Fruit fly (Drosophila melanogaster) whole organism, pupa: ENCODE data around the gene Jon99Fii.

Experiments
- CG17806 ChIP-seq: fragments of 200-800 bp; sonication (Bioruptor generic); optimal IDR thresholded peaks from 2 replicates; lab custom pipeline; 2018; ENCODE audit warnings: missing biosample characterization, mild to moderate bottlenecking, missing genetic modification characterization, moderate library complexity
- CG8159 ChIP-seq: fragments of 200-800 bp; sonication (Bioruptor generic); optimal IDR thresholded peaks from 3 replicates; lab custom pipeline; 2018; ENCODE audit warnings: missing biosample characterization, mild to moderate bottlenecking, missing genetic modification characterization, moderate library complexity
- CG8301 ChIP-seq: fragments of 200-800 bp; sonication (Bioruptor generic); optimal IDR thresholded peaks from 2 replicates; lab custom pipeline; 2018; ENCODE audit warnings: missing biosample characterization, mild to moderate bottlenecking, missing genetic modification characterization
- D1 ChIP-seq: fragments of 200-800 bp; sonication (Bioruptor generic); optimal IDR thresholded peaks from 2 replicates; lab custom pipeline; 2018; ENCODE audit warnings: missing biosample characterization, mild to moderate bottlenecking, missing genetic modification characterization, moderate library complexity
- Ets98B ChIP-seq: fragments of 200-800 bp; sonication (Bioruptor generic); IDR thresholded peaks from 2 replicates; pipeline ENCODE4 v1.3.6; 2022; ENCODE audit warnings: missing biosample characterization, missing genetic modification characterization

- TF ChIP-seq CG17806 (no peak), CG8159 (tag; lab: Kevin White, UChicago) (no peak), CG8301 (tag; lab: Kevin White, UChicago) (no peak), Ets98B (GFP tag; lab: Robert Waterston, UW) (no peak), D1 (tag; lab: Kevin White, UChicago) (no peak)
Observed at dm6 chr3R:30476367-30476766, 11.4 kb downstream of the Jon99Fii start, which contains the start of gene spdo.
